Fruit fly (Drosophila melanogaster): ENCODE data around the gene CG11037.

DNA sequence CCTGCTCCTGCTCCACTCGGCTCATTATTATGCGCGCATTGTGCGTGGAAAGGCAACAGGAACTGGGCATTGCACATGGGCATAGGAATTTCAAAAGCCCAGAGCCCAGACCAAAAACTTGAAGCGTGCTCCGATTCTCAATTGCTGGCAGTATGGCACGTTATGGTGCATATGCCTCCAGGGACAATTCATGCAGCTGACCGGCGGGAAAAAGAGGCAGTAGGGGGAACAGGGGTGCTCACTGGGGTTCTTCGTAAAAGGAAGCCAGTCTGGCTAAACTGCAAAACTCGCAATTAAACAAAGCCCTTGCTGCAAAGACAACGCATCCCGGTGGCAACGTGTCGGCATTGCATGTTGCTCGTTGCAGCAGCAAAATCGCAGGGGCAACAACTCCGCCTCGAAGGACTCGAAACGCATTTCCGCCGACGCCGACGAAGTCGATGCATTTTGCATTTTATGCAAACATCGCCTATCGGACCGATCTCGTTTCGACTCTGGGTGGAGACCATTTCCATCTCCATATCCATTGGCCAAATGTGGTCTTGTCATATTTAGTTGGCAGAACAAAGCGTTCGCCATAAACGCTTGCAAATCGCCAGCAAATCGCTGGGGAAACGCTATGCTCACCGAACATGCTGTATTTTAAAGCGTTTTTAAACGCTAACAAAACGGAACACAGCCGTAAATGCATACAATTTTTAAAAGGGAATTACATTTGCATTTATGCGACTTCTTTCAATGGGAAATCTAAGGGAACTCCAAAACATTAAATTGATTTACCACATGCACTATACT, 23.4 kb upstream of the CG11037 start:
- no peak for TF ChIP-seq CrebA (GFP tag; optimal IDR thresholded peaks at IDR 0.05; ENCODE audit: borderline replicate concordance)
- TF ChIP-seq foxo (GFP tag; optimal IDR thresholded peaks at IDR 0.05) = no peak
- TF ChIP-seq Vsx2 (GFP tag; optimal IDR thresholded peaks at IDR 0.05; ENCODE audit: partially characterized antibody) = no peak
- peak; percentile 30 for TF ChIP-seq psq (GFP tag; optimal IDR thresholded peaks at IDR 0.05)
- peak; percentile 27 for TF ChIP-seq br (GFP tag; optimal IDR thresholded peaks at IDR 0.05)

All from whole organism, wandering third instar larva.